Fruit fly (Drosophila melanogaster): ENCODE results near the gene RhoGAP102A.

The RhoGAP102A gene

DNA sequence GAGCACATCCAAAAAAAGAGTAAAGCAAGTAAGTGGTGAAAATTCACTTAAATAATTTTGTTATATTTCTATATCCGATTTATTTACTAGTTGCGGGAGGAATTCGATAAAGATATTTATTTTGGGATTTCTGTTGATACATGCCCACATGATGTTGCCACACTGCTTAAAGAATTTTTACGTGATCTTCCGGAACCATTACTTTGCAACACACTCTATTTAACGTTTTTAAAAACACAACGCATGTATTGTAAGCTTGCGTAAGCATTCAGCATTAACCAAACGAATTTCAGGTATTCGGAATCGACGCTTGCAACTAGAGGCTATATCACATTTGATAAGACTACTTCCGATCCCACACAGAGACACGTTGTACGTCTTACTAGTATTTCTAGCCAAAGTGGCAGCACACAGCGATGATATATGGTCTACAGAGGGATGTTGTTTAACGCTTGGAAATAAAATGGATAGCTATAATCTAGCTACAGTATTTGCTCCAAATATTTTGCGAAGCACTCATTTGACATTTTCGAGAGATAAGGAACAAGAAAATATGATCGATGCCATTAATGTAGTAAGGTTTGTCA, 6.8 kb downstream of the RhoGAP102A start (continued):
- TF ChIP-seq mirr (GFP tag; optimal IDR thresholded peaks at IDR 0.05), result no peak
- no peak for TF ChIP-seq CG4328 (GFP tag; optimal IDR thresholded peaks at IDR 0.05)
- TF ChIP-seq Sry-β (GFP tag; optimal IDR thresholded peaks at IDR 0.05), result peak; percentile 66
- TF ChIP-seq slou (GFP tag; optimal IDR thresholded peaks at IDR 0.05), result no peak
- TF ChIP-seq CG4424 (GFP tag; optimal IDR thresholded peaks at IDR 0.05), result no peak
- TF ChIP-seq Scr (GFP tag; IDR thresholded peaks at IDR 0.05; ENCODE audit: partially characterized antibody), result no peak
- TF ChIP-seq Hr3 (GFP tag; optimal IDR thresholded peaks at IDR 0.05), result no peak
- no peak for TF ChIP-seq CG4282 (GFP tag; optimal IDR thresholded peaks at IDR 0.05)
- TF ChIP-seq CG7928 (GFP tag; optimal IDR thresholded peaks at IDR 0.05), result no peak
- TF ChIP-seq Sox102F (GFP tag; optimal IDR thresholded peaks at IDR 0.05), result no peak
- no peak for TF ChIP-seq CG6689 (GFP tag; IDR thresholded peaks at IDR 0.05)
- TF ChIP-seq en (GFP tag; optimal IDR thresholded peaks at IDR 0.05), result no peak
- no peak for TF ChIP-seq jigr1 (GFP tag; IDR thresholded peaks at IDR 0.05)
- TF ChIP-seq stwl (tag; optimal IDR thresholded peaks at IDR 0.05), result peak; percentile 51
- no peak for TF ChIP-seq CG7963 (GFP tag; IDR thresholded peaks at IDR 0.05; ENCODE audit: partially characterized antibody)
- no peak for TF ChIP-seq corto (GFP tag; optimal IDR thresholded peaks at IDR 0.05)
- TF ChIP-seq CG17385 (GFP tag; optimal IDR thresholded peaks at IDR 0.05), result no peak
- no peak for TF ChIP-seq pan (optimal IDR thresholded peaks at IDR 0.05)
- no peak for TF ChIP-seq pan (GFP tag; optimal IDR thresholded peaks at IDR 0.05 in 1 of 2, IDR thresholded peaks at IDR 0.05 in 1 of 2)
- no peak for TF ChIP-seq chn (GFP tag; optimal IDR thresholded peaks at IDR 0.05)
- TF ChIP-seq CG33213 (GFP tag; optimal IDR thresholded peaks at IDR 0.05), result no peak
- TF ChIP-seq CG30020 (tag; optimal IDR thresholded peaks at IDR 0.05), result peak; percentile 71
- TF ChIP-seq klu (GFP tag; IDR thresholded peaks at IDR 0.05), result no peak
- TF ChIP-seq nom (GFP tag; optimal IDR thresholded peaks at IDR 0.05), result no peak

- TF ChIP-seq CG12236 (GFP tag; optimal IDR thresholded peaks at IDR 0.05) (no peak), CG13894 (tag; optimal IDR thresholded peaks at IDR 0.05) (peak; percentile 52), sens (GFP tag) (peak; percentile 16), CG30020 (tag; optimal IDR thresholded peaks at IDR 0.05) (peak; percentile 8), CG15479 (GFP tag; optimal IDR thresholded peaks at IDR 0.05) (no peak), CG18011 (GFP tag; optimal IDR thresholded peaks at IDR 0.05) (no peak), CG9437 (GFP tag; optimal IDR thresholded peaks at IDR 0.05) (peak; percentile 45), ERR (GFP tag; optimal IDR thresholded peaks at IDR 0.05) (no peak), CTCF (GFP tag; optimal IDR thresholded peaks at IDR 0.05) (peak; percentile 73), CG2199 (GFP tag; IDR thresholded peaks at IDR 0.05) (peak; percentile 88; the same call in 2 of the 3 replicates), maf-S (GFP tag; optimal IDR thresholded peaks at IDR 0.05) (no peak)
Observed at dm6 chr4:274704-275103, 19.9 kb downstream of the RhoGAP102A start.

- TF ChIP-seq CG10462 (GFP tag; optimal IDR thresholded peaks at IDR 0.05) (no peak), CG2120 (GFP tag; optimal IDR thresholded peaks at IDR 0.05) (peak; percentile 11), Atf-2 (GFP tag; optimal IDR thresholded peaks at IDR 0.05) (no peak), CG2199 (GFP tag; IDR thresholded peaks at IDR 0.05) (peak; percentile 89), CG17568 (GFP tag; optimal IDR thresholded peaks at IDR 0.05) (peak; percentile 13), sens (GFP tag) (peak; percentile 45), CoRest (tag; optimal IDR thresholded peaks at IDR 0.05) (no peak), CG11723 (GFP tag; optimal IDR thresholded peaks at IDR 0.05) (peak; percentile 47), CG12219 (GFP tag; optimal IDR thresholded peaks at IDR 0.05) (no peak), CG30020 (tag; optimal IDR thresholded peaks at IDR 0.05) (peak; percentile 24), Trl (optimal IDR thresholded peaks at IDR 0.05) (peak; percentile 46 to 65), Trl (GFP tag; optimal IDR thresholded peaks at IDR 0.05) (no peak)
Observed at dm6 chr4:276325-276724, 21.5 kb downstream of the RhoGAP102A start, which contains the start of gene NfI. TSS of gene NfI (minus strand) at chr4:276369.
